Fruit fly (Drosophila melanogaster): ENCODE measurements around the gene CG13738.

The CG13738 gene

DNA sequence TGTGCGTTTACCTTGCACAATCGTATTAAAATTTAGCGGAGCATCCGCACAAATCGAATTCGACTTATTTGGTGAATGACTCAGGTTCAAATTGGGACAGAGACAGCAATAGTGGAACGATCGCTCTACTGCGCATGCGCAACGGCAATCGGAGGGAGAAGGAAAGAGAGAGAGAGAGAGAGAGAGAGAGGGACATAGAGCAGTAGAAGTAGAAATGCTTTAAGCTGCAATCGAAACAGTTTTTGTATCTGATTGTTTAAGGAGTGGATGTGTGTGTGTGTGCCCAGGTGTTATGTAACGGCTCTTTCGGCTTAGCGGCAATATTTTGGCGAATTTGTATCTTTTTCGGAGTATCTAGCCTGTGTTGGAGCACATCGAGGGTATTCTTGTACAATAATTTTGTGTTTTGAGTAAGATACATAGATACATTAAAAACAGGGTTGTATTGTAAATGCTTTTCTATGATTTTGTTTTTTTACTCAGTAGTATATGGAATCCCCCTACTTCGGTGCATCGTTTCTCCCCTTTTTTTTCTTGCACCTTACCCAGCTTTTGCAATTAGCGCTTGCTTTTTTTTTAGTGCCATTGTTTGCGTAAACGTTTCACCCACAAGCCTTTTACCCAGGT is 23.7 kb downstream of the CG13738 start (continued):
- TF ChIP-seq Eip78C (GFP tag) (peak; percentile 80), CG7368 (GFP tag; optimal IDR thresholded peaks at IDR 0.05) (no peak), CG10669 (GFP tag; optimal IDR thresholded peaks at IDR 0.05) (peak; percentile 19), CG9139 (GFP tag; optimal IDR thresholded peaks at IDR 0.05) (no peak), Ets96B (tag; optimal IDR thresholded peaks at IDR 0.05) (no peak), achi (GFP tag; optimal IDR thresholded peaks at IDR 0.05) (peak; percentile 46), CG8319 (GFP tag; optimal IDR thresholded peaks at IDR 0.05) (no peak), Blimp-1 (GFP tag; optimal IDR thresholded peaks at IDR 0.05) (no peak), CG11294 (GFP tag; IDR thresholded peaks at IDR 0.05) (no peak), Smox (GFP tag; optimal IDR thresholded peaks at IDR 0.05) (peak; percentile 36), Sox15 (GFP tag; optimal IDR thresholded peaks at IDR 0.05) (no peak), net (GFP tag; optimal IDR thresholded peaks at IDR 0.05) (peak; percentile 54), Gug (GFP tag; IDR thresholded peaks at IDR 0.05) (no peak), CG1621 (tag; optimal IDR thresholded peaks at IDR 0.05) (no peak), CG6808 (GFP tag; optimal IDR thresholded peaks at IDR 0.05) (no peak), dac (GFP tag; optimal IDR thresholded peaks at IDR 0.05) (no peak), CG34406 (GFP tag; optimal IDR thresholded peaks at IDR 0.05) (peak; percentile 49), CG6854 (GFP tag; optimal IDR thresholded peaks at IDR 0.05) (no peak), ss (GFP tag; optimal IDR thresholded peaks at IDR 0.05) (no peak)

DNA sequence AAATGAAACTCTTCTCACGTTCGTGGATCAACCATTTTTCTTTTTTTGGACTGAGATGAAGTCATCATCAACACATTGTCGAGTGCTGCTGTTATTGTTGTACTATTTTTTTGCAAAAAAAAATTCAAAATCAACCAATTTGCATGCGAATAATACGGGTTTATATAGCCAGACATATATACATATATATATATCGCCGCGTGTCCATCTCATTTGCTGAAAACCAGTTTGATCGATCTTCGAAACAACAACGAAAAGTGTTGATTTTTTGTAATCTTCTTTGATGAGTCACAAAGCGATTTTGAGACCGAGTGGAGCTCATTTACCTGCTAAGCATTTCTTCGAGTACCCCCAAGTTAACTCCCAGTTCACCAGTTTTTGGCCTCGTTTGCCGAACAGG is 27.3 kb downstream of the CG13738 start:
- TF ChIP-seq Eip93F (GFP tag; optimal IDR thresholded peaks at IDR 0.05) (no peak), Eip78C (GFP tag) (peak; percentile 7)

DNA sequence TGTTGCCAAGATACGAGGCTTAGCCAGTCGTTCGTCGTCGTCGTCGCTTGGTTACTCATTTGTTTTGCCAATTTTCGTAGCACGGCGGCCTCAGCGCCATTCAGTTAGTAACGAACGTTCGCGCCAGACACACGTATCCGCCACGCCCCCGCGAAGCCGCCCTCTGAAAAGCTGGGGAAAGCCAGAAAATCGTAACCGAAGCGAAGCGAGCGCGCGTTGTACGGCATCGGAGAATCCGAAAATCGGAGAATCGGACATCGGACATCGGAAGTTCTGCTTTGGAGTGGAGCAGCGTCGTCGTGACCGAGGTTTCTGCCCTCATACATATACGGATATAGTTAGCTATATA is 34.2 kb downstream of the CG13738 start, which contains the start of gene CG32137:
TSS of gene CG32137 (plus strand) at position 100 of the 349 bp plus-strand sequence.
- TF ChIP-seq Hr4 (GFP tag; optimal IDR thresholded peaks at IDR 0.05) (no peak), CG1621 (tag; optimal IDR thresholded peaks at IDR 0.05) (no peak), CG8119 (GFP tag; IDR thresholded peaks at IDR 0.05) (no peak), salr (GFP tag; optimal IDR thresholded peaks at IDR 0.05) (no peak), lz (GFP tag; optimal IDR thresholded peaks at IDR 0.05) (no peak), topi (GFP tag; optimal IDR thresholded peaks at IDR 0.05) (no peak), CG3032 (tag; optimal IDR thresholded peaks at IDR 0.05) (no peak), spab (GFP tag; optimal IDR thresholded peaks at IDR 0.05) (no peak), esn (GFP tag; optimal IDR thresholded peaks at IDR 0.05) (no peak), CG6163 (GFP tag; IDR thresholded peaks at IDR 0.05) (no peak), CG11762 (GFP tag; optimal IDR thresholded peaks at IDR 0.05; ENCODE audit: insufficient read depth) (no peak), Sox15 (GFP tag; optimal IDR thresholded peaks at IDR 0.05) (no peak), CG11902 (GFP tag; optimal IDR thresholded peaks at IDR 0.05) (no peak), Ets96B (tag; optimal IDR thresholded peaks at IDR 0.05) (no peak), CG15336 (GFP tag; IDR thresholded peaks at IDR 0.05) (no peak), dsx (GFP tag; optimal IDR thresholded peaks at IDR 0.05; ENCODE audit: poor library complexity, severe bottlenecking) (no peak), OdsH (GFP tag; optimal IDR thresholded peaks at IDR 0.05) (no peak), svp (GFP tag) (no peak), dac (GFP tag; optimal IDR thresholded peaks at IDR 0.05) (no peak)

DNA sequence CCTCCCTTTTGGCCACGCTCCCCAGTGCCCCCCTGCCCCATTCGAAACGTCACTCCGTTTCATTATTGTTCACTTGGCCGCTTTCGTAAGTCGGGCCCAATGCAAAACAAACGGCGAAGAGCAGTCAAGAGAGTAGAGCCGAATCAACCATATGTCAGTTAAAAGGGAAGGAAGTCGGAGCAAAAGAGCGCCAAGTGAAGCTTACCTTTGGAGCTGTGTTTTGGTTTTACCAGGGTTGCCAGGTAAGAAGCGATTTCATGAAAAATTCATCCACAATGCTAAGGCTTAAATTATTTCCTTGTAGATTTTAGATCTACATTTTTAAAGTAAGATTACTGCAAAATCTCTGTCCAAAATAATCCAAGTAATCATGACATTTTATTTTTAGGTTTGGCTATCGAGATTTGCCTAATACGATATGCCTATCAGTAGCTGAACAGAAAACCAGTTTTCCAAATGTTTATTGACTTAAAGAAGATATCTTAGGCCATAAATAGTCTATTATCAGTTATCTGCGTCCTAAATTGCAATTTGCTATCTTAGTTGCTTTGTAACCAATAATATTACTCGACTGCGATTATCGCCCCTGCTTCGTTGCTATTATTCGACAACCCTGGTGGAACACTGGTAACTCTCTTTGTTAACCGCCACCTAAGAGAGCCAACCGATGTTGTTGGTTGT is 34.7 kb downstream of the CG13738 start:
- TF ChIP-seq CG6792 (GFP tag; optimal IDR thresholded peaks at IDR 0.05) (peak; percentile 95), CG6854 (GFP tag; optimal IDR thresholded peaks at IDR 0.05) (peak; percentile 85), CG8319 (GFP tag; optimal IDR thresholded peaks at IDR 0.05) (peak; percentile 94), fd59A (GFP tag; optimal IDR thresholded peaks at IDR 0.05) (peak; percentile 97), vri (GFP tag; optimal IDR thresholded peaks at IDR 0.05) (peak; percentile 86), Lpt (GFP tag; optimal IDR thresholded peaks at IDR 0.05) (peak; percentile 93), Eip93F (GFP tag; optimal IDR thresholded peaks at IDR 0.05) (peak; percentile 76), CG15336 (GFP tag; IDR thresholded peaks at IDR 0.05) (peak; percentile 88), Sox15 (GFP tag; optimal IDR thresholded peaks at IDR 0.05) (peak; percentile 95), dsx (GFP tag; optimal IDR thresholded peaks at IDR 0.05; ENCODE audit: poor library complexity, severe bottlenecking) (peak; percentile 84), CG6276 (GFP tag; optimal IDR thresholded peaks at IDR 0.05) (peak; percentile 97), Hr4 (GFP tag; optimal IDR thresholded peaks at IDR 0.05) (peak; percentile 96), CG11294 (GFP tag; IDR thresholded peaks at IDR 0.05) (peak; percentile 70; the same call in 1 of the 2 replicates), CG11762 (GFP tag; optimal IDR thresholded peaks at IDR 0.05; ENCODE audit: insufficient read depth) (peak; percentile 93), OdsH (GFP tag; optimal IDR thresholded peaks at IDR 0.05) (peak; percentile 96), fd85E (GFP tag; optimal IDR thresholded peaks at IDR 0.05) (peak; percentile 61), achi (GFP tag; optimal IDR thresholded peaks at IDR 0.05) (peak; percentile 95), Eip75B (GFP tag; optimal IDR thresholded peaks at IDR 0.05) (peak; percentile 95), Sox14 (GFP tag; optimal IDR thresholded peaks at IDR 0.05) (peak; percentile 97), CG8119 (GFP tag; IDR thresholded peaks at IDR 0.05) (peak; percentile 91)

Data from whole organism, prepupa.